Worm (Caenorhabditis elegans): ENCODE results near the gene dmsr-9.
A peak's percentile ranks its signal among the peaks of the same experiment; 100 is the strongest.

Gene dmsr-9

ce11 chrV:6819812-6820211 is 20.3 kb upstream of the dmsr-9 start, which contains the start of gene dmsr-13:
Gene dmsr-13 (minus strand): TSS chrV:6819912.
- TF ChIP-seq pha-2 (tag; optimal IDR thresholded peaks at IDR 0.05) (no peak), nhr-232 (tag; optimal IDR thresholded peaks at IDR 0.05) (no peak), ceh-34 (tag; optimal IDR thresholded peaks at IDR 0.05) (no peak), ceh-22 (tag; optimal IDR thresholded peaks at IDR 0.05) (no peak), ceh-45 (GFP tag; IDR thresholded peaks at IDR 0.05) (no peak), syd-9 (tag; optimal IDR thresholded peaks at IDR 0.05) (no peak), zip-5 (tag; optimal IDR thresholded peaks at IDR 0.05) (no peak), hlh-13 (GFP tag; optimal IDR thresholded peaks at IDR 0.05) (no peak), unc-42 (tag; optimal IDR thresholded peaks at IDR 0.05) (no peak), ttx-3 (tag; optimal IDR thresholded peaks at IDR 0.05) (no peak), Y22D7AL.16 (tag; optimal IDR thresholded peaks at IDR 0.05) (no peak), nfya-1 (tag; optimal IDR thresholded peaks at IDR 0.05) (no peak), odd-2 (tag; optimal IDR thresholded peaks at IDR 0.05) (no peak), K09A11.1 (tag; optimal IDR thresholded peaks at IDR 0.05; ENCODE audit: insufficient read depth) (no peak), tbx-7 (tag; optimal IDR thresholded peaks at IDR 0.05) (no peak), fkh-6 (tag; optimal IDR thresholded peaks at IDR 0.05) (no peak), lim-6 (tag; optimal IDR thresholded peaks at IDR 0.05) (no peak), ceh-30 (tag; optimal IDR thresholded peaks at IDR 0.05) (no peak), pag-3 (tag; optimal IDR thresholded peaks at IDR 0.05; ENCODE audit: borderline replicate concordance) (no peak)

- TF ChIP-seq npax-4 (tag; optimal IDR thresholded peaks at IDR 0.05), result no peak
- no peak for TF ChIP-seq F13H6.1 (tag; optimal IDR thresholded peaks at IDR 0.05)
These were observed 17.7 kb upstream of the dmsr-9 start, which contains the start of gene dmsr-14 for ce11 chrV:6817184-6817583. Gene dmsr-14 (minus strand): TSS chrV:6817284.

- TF ChIP-seq fkh-10 (GFP tag; optimal IDR thresholded peaks at IDR 0.05) (no peak), eyg-1 (tag; optimal IDR thresholded peaks at IDR 0.05) (no peak)
These were observed 14.4 kb upstream of the dmsr-9 start for ce11 chrV:6813862-6814261.

ce11 chrV:6811863-6812262 is 12.4 kb upstream of the dmsr-9 start:
- TF ChIP-seq elt-2 (tag; optimal IDR thresholded peaks at IDR 0.05) (peak; percentile 53), odd-2 (tag; optimal IDR thresholded peaks at IDR 0.05) (no peak), lim-6 (tag; optimal IDR thresholded peaks at IDR 0.05) (no peak), hlh-15 (tag; optimal IDR thresholded peaks at IDR 0.05) (no peak)

ce11 chrV:6810091-6810490 is 10.6 kb upstream of the dmsr-9 start:
- TF ChIP-seq elt-2 (tag; optimal IDR thresholded peaks at IDR 0.05) (peak; percentile 17), gmeb-2 (tag; optimal IDR thresholded peaks at IDR 0.05) (no peak)

- no peak for TF ChIP-seq ceh-31 (tag; optimal IDR thresholded peaks at IDR 0.05)
- no peak for TF ChIP-seq rnt-1 (tag; optimal IDR thresholded peaks at IDR 0.05)
- no peak for TF ChIP-seq sox-4 (tag; optimal IDR thresholded peaks at IDR 0.05)
- TF ChIP-seq C38D4.7 (GFP tag; optimal IDR thresholded peaks at IDR 0.05), result no peak
- no peak for TF ChIP-seq elt-4 (tag; optimal IDR thresholded peaks at IDR 0.05)
- no peak for TF ChIP-seq dve-1 (tag; optimal IDR thresholded peaks at IDR 0.05)
- TF ChIP-seq ceh-6 (GFP tag; optimal IDR thresholded peaks at IDR 0.05), result no peak
- no peak for TF ChIP-seq fkh-10 (GFP tag; optimal IDR thresholded peaks at IDR 0.05)
- no peak for TF ChIP-seq tbx-2 (tag; optimal IDR thresholded peaks at IDR 0.05)
- TF ChIP-seq tbx-7 (tag; optimal IDR thresholded peaks at IDR 0.05), result no peak
- TF ChIP-seq dmd-4 (tag; optimal IDR thresholded peaks at IDR 0.05; ENCODE audit: borderline replicate concordance), result no peak
- no peak for TF ChIP-seq ceh-45 (GFP tag; IDR thresholded peaks at IDR 0.05)
- TF ChIP-seq sox-2 (GFP tag; IDR thresholded peaks at IDR 0.05), result no peak
- no peak for TF ChIP-seq lim-6 (tag; optimal IDR thresholded peaks at IDR 0.05)
- TF ChIP-seq ceh-2 (tag; optimal IDR thresholded peaks at IDR 0.05), result no peak
- TF ChIP-seq unc-42 (tag; optimal IDR thresholded peaks at IDR 0.05), result no peak
- TF ChIP-seq ets-4 (tag; optimal IDR thresholded peaks at IDR 0.05), result no peak
- no peak for TF ChIP-seq pqm-1 (tag; optimal IDR thresholded peaks at IDR 0.05)
These were observed 9.5 kb upstream of the dmsr-9 start, which contains the start of gene dmsr-16 for ce11 chrV:6808962-6809361. Gene dmsr-16 (minus strand): TSS chrV:6809062.
